Worm (Caenorhabditis elegans): ENCODE data around the gene nhx-5.

nhx-5 gene

DNA sequence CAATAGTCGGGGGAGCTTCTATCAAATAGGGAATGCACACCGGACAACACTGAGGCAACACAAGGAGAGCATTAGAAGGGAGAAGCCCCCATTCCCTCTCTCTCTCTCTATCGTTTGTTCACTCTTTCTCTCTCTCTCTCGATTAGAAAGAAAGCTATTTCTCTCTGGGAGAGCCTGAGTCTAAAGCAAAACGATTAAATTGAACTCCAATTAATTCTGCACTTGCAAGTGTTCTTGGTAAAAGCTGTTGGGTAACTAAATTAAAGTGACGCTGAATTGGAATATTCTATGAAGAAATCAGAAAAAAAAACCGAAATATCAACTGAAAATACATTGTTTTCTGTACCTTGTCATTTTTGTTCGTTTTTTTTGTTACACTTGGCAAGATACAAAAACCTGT lies 39.3 kb downstream of the nhx-5 start:
- TF ChIP-seq ztf-23 (GFP tag; IDR thresholded peaks at IDR 0.05) (no peak), cog-1 (tag; optimal IDR thresholded peaks at IDR 0.05) (no peak), flt-1 (GFP tag; IDR thresholded peaks at IDR 0.05) (no peak), tab-1 (GFP tag; IDR thresholded peaks at IDR 0.05) (no peak), klf-2 (GFP tag; conservative IDR thresholded peaks at IDR 0.05) (no peak), ref-1 (GFP tag; conservative IDR thresholded peaks at IDR 0.05) (no peak), T22C8.4 (GFP tag; IDR thresholded peaks at IDR 0.05) (no peak), med-1 (GFP tag; optimal IDR thresholded peaks at IDR 0.05; ENCODE audit: insufficient read depth) (no peak), ztf-29 (GFP tag; IDR thresholded peaks at IDR 0.05) (no peak)

DNA sequence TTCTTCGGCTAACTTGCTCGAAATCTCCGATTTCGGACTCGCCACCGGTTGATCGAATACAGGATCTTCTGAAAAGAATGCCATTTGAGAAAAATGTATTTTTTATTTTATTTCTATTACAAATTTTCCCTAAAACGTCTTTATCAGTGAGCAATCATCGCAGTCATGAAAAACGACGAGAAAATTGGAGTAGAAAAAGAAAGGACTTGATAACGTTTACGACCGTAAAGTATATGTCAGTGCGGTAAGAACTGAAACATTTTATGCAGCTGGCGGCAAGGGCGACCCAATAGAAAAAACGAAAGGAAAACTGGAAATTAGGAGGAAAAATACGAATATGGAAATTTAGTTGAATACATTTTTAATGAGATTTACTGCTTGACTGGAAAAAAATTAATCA lies 41.1 kb downstream of the nhx-5 start:
- TF ChIP-seq ztf-29 (GFP tag; IDR thresholded peaks at IDR 0.05), result no peak
- no peak for TF ChIP-seq med-1 (GFP tag; optimal IDR thresholded peaks at IDR 0.05; ENCODE audit: insufficient read depth)
- no peak for TF ChIP-seq klf-2 (GFP tag; conservative IDR thresholded peaks at IDR 0.05)
- TF ChIP-seq ztf-23 (GFP tag; IDR thresholded peaks at IDR 0.05), result no peak
- TF ChIP-seq ref-1 (GFP tag; conservative IDR thresholded peaks at IDR 0.05), result no peak
- TF ChIP-seq flt-1 (GFP tag; IDR thresholded peaks at IDR 0.05), result no peak
- no peak for TF ChIP-seq T22C8.4 (GFP tag; IDR thresholded peaks at IDR 0.05)
- no peak for TF ChIP-seq tab-1 (GFP tag; IDR thresholded peaks at IDR 0.05)
- no peak for TF ChIP-seq cog-1 (tag; optimal IDR thresholded peaks at IDR 0.05)

DNA sequence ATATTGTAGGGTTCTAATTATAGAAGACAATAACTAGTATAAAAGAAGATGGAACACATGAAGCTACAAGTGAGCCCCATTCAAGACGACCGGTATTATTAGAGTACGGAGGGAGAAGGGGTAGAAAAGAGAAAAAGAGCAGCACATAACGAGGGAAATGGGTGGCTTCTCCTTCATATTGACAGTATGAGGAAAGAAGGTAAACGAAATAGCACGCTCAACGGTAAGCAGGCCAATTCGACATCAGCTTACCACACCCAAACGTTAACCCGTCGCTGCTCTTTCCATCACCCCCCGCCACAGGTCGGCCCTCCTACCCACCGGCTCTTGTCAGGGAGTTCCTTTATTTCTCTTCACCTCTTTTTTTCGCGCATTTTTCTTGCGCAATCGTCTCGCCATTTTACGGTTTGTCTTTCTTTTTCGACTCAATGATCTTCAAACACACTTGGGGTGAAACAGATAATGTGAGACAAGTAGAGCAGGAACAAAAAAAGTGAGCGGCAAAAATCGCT lies 41.9 kb downstream of the nhx-5 start:
- TF ChIP-seq med-1 (GFP tag; optimal IDR thresholded peaks at IDR 0.05; ENCODE audit: insufficient read depth) (no peak), flt-1 (GFP tag; IDR thresholded peaks at IDR 0.05) (no peak), klf-2 (GFP tag; conservative IDR thresholded peaks at IDR 0.05) (no peak), ref-1 (GFP tag; conservative IDR thresholded peaks at IDR 0.05) (no peak), T22C8.4 (GFP tag; IDR thresholded peaks at IDR 0.05) (no peak), ztf-29 (GFP tag; IDR thresholded peaks at IDR 0.05) (no peak), ztf-23 (GFP tag; IDR thresholded peaks at IDR 0.05) (no peak)

DNA sequence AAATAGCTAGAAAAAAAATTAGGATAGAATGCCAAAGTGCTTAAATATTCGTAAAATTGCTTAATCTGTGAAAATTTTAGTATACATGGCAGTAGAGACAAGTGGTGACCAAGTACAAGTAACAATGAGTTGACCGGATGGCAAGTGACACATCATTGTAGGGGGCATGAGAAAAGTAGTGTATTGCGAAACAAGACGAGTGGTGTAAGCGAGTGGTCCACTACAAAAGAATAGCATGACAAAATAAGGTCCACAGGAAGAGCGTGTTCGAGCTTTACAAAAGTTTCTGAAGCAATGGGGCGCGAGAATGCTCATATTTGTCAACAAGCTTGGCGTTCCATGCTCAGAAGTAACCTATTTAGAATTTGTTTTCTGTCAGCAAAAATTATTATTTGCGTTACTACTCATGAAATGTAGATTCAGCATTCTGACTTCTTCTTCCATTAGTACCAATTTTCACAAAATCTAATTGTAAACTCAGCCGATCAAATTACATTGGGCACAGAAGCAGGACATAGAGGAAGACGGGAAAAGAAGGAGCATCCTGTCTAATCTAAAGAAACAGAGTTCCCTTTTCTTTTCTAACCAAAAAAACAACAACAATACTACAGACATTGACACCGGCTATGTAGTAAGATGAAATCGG lies 42.9 kb downstream of the nhx-5 start:
- TF ChIP-seq T22C8.4 (GFP tag; IDR thresholded peaks at IDR 0.05) (no peak), klf-2 (GFP tag; conservative IDR thresholded peaks at IDR 0.05) (no peak), cog-1 (tag; optimal IDR thresholded peaks at IDR 0.05) (no peak), ref-1 (GFP tag; conservative IDR thresholded peaks at IDR 0.05) (no peak), ztf-29 (GFP tag; IDR thresholded peaks at IDR 0.05) (no peak), tab-1 (GFP tag; IDR thresholded peaks at IDR 0.05) (no peak), flt-1 (GFP tag; IDR thresholded peaks at IDR 0.05) (no peak), med-1 (GFP tag; optimal IDR thresholded peaks at IDR 0.05; ENCODE audit: insufficient read depth) (no peak), ztf-23 (GFP tag; IDR thresholded peaks at IDR 0.05) (no peak)

DNA sequence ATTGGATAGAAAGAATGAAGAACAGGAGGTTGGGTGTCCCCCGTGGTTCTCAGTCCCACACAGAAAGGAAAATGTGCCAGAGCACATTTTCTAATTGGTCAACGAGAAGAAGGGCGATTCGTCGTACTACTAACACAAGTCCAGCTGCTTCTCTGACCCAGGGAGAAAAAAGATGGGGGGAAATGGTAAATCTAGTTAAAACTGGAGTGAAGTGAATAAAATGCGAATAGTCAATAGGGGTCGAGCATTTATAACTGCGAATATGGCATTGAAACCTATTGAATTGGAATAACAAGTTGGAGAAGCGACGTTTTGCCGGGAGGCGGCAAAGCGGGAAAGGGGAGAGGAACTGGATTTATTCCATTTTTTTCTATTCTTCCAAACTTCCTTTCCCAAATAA lies 45.9 kb downstream of the nhx-5 start:
- TF ChIP-seq med-1 (GFP tag; optimal IDR thresholded peaks at IDR 0.05; ENCODE audit: insufficient read depth) (no peak), T22C8.4 (GFP tag; IDR thresholded peaks at IDR 0.05) (no peak), flt-1 (GFP tag; IDR thresholded peaks at IDR 0.05) (no peak), ztf-29 (GFP tag; IDR thresholded peaks at IDR 0.05) (no peak), cog-1 (tag; optimal IDR thresholded peaks at IDR 0.05) (no peak), tab-1 (GFP tag; IDR thresholded peaks at IDR 0.05) (no peak), ref-1 (GFP tag; conservative IDR thresholded peaks at IDR 0.05) (no peak), klf-2 (GFP tag; conservative IDR thresholded peaks at IDR 0.05) (no peak), ztf-23 (GFP tag; IDR thresholded peaks at IDR 0.05) (no peak)

DNA sequence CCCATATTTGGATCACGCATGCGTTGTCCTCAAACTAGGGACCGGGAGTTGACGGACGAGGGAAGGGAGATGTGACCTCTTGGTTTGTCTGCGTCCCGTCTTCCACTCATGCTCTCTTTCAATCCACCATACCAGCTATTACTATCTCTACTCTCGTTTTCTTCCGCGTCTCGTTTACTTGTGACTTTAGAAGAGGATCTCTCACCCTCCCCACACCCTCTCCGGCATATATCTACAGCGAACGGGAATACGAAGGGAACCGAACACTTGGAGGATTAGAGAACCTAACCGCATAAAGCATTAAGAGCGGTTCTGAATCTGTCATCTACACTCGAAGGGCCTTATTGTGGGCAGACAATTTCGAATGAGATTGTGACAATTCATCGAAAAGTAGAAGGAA lies 46.4 kb downstream of the nhx-5 start:
- TF ChIP-seq ref-1 (GFP tag; conservative IDR thresholded peaks at IDR 0.05), result no peak
- TF ChIP-seq ztf-23 (GFP tag; IDR thresholded peaks at IDR 0.05), result no peak
- TF ChIP-seq med-1 (GFP tag; optimal IDR thresholded peaks at IDR 0.05; ENCODE audit: insufficient read depth), result no peak
- no peak for TF ChIP-seq T22C8.4 (GFP tag; IDR thresholded peaks at IDR 0.05)
- no peak for TF ChIP-seq tab-1 (GFP tag; IDR thresholded peaks at IDR 0.05)
- no peak for TF ChIP-seq klf-2 (GFP tag; conservative IDR thresholded peaks at IDR 0.05)
- TF ChIP-seq ztf-29 (GFP tag; IDR thresholded peaks at IDR 0.05), result no peak
- no peak for TF ChIP-seq flt-1 (GFP tag; IDR thresholded peaks at IDR 0.05)
- no peak for TF ChIP-seq cog-1 (tag; optimal IDR thresholded peaks at IDR 0.05)

DNA sequence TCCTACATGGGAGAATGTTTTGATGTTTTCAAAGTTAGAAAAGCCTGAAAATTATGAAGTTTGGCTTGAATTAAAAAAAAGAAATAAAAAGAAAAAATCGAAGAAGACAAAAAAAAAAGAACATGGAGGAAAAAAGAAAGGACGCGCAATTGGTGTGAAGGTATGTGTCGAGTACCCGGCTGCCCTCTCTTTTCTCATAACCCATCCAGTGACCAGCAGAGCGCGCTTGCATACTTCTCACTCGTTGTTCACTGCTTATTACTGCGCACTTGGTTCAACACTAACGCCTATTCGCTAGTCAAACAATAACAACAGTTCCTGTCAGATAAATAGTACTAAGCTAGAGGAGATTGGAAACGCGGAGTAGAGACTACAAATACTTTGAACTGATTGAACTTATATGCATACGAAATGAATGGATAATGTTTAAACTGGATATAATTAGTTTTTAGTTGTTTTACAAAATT lies 47.4 kb downstream of the nhx-5 start, which contains the start of gene abl-1:
abl-1 (minus strand) TSS at position 51 of the 467 bp plus-strand sequence.
- TF ChIP-seq tab-1 (GFP tag; IDR thresholded peaks at IDR 0.05) (no peak), flt-1 (GFP tag; IDR thresholded peaks at IDR 0.05) (no peak), cog-1 (tag; optimal IDR thresholded peaks at IDR 0.05) (no peak), klf-2 (GFP tag; conservative IDR thresholded peaks at IDR 0.05) (no peak), med-1 (GFP tag; optimal IDR thresholded peaks at IDR 0.05; ENCODE audit: insufficient read depth) (no peak), T22C8.4 (GFP tag; IDR thresholded peaks at IDR 0.05) (no peak), ztf-23 (GFP tag; IDR thresholded peaks at IDR 0.05) (no peak), ref-1 (GFP tag; conservative IDR thresholded peaks at IDR 0.05) (no peak), ztf-29 (GFP tag; IDR thresholded peaks at IDR 0.05) (no peak)

DNA sequence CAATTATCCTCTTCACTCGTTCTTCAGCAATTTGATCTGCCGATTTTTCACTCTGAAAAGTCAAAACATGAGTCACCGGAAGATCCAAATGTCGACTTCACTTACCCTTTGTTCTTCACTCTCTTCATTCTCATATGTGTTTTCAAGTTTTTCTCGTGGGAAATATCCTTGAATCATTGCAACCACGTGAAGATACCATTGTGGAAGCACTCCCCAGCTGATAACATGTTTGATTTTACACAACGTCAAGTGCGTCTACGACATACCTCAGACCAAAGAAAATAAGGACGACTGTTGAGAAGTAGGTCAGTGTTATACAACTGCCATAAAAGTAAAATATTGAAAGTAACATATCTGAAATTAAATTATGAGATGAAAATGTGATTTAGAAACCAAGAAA lies 51.7 kb downstream of the nhx-5 start, which contains the start of gene M79.2:
M79.2 (minus strand) TSS at position 354 of the 400 bp plus-strand sequence.
- TF ChIP-seq T22C8.4 (GFP tag; IDR thresholded peaks at IDR 0.05), result no peak
- TF ChIP-seq med-1 (GFP tag; optimal IDR thresholded peaks at IDR 0.05; ENCODE audit: insufficient read depth), result no peak
- TF ChIP-seq flt-1 (GFP tag; IDR thresholded peaks at IDR 0.05), result no peak
- no peak for TF ChIP-seq ref-1 (GFP tag; conservative IDR thresholded peaks at IDR 0.05)
- TF ChIP-seq klf-2 (GFP tag; conservative IDR thresholded peaks at IDR 0.05), result no peak
- no peak for TF ChIP-seq tab-1 (GFP tag; IDR thresholded peaks at IDR 0.05)
- no peak for TF ChIP-seq ztf-29 (GFP tag; IDR thresholded peaks at IDR 0.05)
- no peak for TF ChIP-seq cog-1 (tag; optimal IDR thresholded peaks at IDR 0.05)
- no peak for TF ChIP-seq ztf-23 (GFP tag; IDR thresholded peaks at IDR 0.05)

DNA sequence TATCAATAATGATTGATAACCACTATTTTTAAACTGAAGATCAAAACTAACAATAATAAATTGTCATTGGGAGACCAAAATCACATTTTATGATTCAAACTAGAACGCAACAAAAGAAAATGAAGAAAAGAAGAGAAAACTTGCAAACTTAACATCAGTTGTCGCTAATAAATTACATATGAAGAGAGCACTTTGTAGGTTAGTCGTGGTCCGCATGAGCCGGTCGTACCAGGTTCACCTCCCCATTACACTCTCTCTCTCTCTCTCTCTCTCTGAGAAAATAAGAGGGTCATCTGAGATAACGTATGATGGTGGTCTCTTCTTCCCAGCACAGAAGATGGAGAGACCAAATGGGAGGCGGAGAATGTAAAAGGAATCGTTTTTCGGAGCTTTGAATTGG lies 52.4 kb downstream of the nhx-5 start:
- TF ChIP-seq ref-1 (GFP tag; conservative IDR thresholded peaks at IDR 0.05) (no peak), flt-1 (GFP tag; IDR thresholded peaks at IDR 0.05) (no peak), ztf-23 (GFP tag; IDR thresholded peaks at IDR 0.05) (no peak), cog-1 (tag; optimal IDR thresholded peaks at IDR 0.05) (no peak), klf-2 (GFP tag; conservative IDR thresholded peaks at IDR 0.05) (no peak), tab-1 (GFP tag; IDR thresholded peaks at IDR 0.05) (no peak), T22C8.4 (GFP tag; IDR thresholded peaks at IDR 0.05) (no peak), ztf-29 (GFP tag; IDR thresholded peaks at IDR 0.05) (no peak), med-1 (GFP tag; optimal IDR thresholded peaks at IDR 0.05; ENCODE audit: insufficient read depth) (no peak)
